Worm (Caenorhabditis elegans) whole organism, midembryonic: ENCODE data around the gene mrpl-11.

Experiments used
- T22C8.4 ChIP-seq: fragments of 200-800 bp; sonication (Bioruptor generic); IDR thresholded peaks from 2 replicates; pipeline ENCODE4 v1.3.6; 2022; ENCODE audit warnings: missing genetic modification characterization, missing compliant biosample characterization
- cog-1 ChIP-seq: sonication (generic microtip); optimal IDR thresholded peaks from 2 replicates; lab custom pipeline; 2016; ENCODE audit warnings: missing genetic modification characterization, missing compliant biosample characterization
- flt-1 ChIP-seq: fragments of 200-800 bp; sonication (Bioruptor generic); IDR thresholded peaks from 2 replicates; pipeline ENCODE4 v1.3.6; 2022; ENCODE audit warnings: missing genetic modification characterization, missing compliant biosample characterization
- klf-2 ChIP-seq: fragments of 200-800 bp; sonication (Bioruptor generic); conservative IDR thresholded peaks from 2 replicates; pipeline ENCODE4 v1.3.6; 2022; ENCODE audit warnings: missing genetic modification reagents, missing genetic modification characterization, missing compliant biosample characterization
- med-1 ChIP-seq: sonication (generic microtip); optimal IDR thresholded peaks from 2 replicates; lab custom pipeline; 2017; ENCODE audit warnings: missing genetic modification characterization, mild to moderate bottlenecking, missing compliant biosample characterization, antibody characterized with exemption, missing genetic modification reagents; ENCODE audit not compliant: insufficient read depth
- ref-1 ChIP-seq: fragments of 200-800 bp; sonication (Bioruptor generic); conservative IDR thresholded peaks from 2 replicates; pipeline ENCODE4 v1.3.6; 2022; ENCODE audit warnings: missing genetic modification reagents, missing genetic modification characterization, missing compliant biosample characterization
- ztf-23 ChIP-seq: fragments of 200-800 bp; sonication (Bioruptor generic); IDR thresholded peaks from 2 replicates; pipeline ENCODE4 v1.3.6; 2022; ENCODE audit warnings: missing genetic modification reagents, missing genetic modification characterization, missing compliant biosample characterization
- ztf-29 ChIP-seq: fragments of 200-800 bp; sonication (Bioruptor generic); IDR thresholded peaks from 2 replicates; pipeline ENCODE4 v1.3.6; 2022; ENCODE audit warnings: missing genetic modification reagents, missing genetic modification characterization, missing compliant biosample characterization

DNA sequence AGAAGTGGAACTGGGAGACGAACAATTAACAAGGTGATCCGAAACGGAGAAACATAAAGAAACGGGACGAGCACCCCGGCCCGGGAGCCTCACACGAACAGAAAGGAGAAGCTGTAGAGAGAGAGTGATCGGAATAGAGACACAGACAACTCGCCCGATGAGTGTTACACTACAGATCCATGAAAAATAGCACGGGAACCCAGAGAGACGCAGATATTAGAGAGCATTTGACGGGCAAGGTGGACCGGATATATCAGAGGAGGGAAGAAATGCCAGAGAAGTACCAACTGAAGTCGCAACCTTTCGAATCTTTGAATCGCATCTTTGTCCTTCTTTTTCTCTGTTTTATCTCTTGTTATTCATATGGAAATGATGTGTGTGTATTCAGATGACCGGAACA, 33.0 kb upstream of the mrpl-11 start, which contains the start of gene anmt-1:
- no peak for TF ChIP-seq ztf-29 (GFP tag; lab: Robert Waterston, UW)
- TF ChIP-seq flt-1 (GFP tag; lab: Robert Waterston, UW) = no peak
- no peak for TF ChIP-seq ref-1 (GFP tag; lab: Robert Waterston, UW)
- TF ChIP-seq T22C8.4 = no peak
- no peak for TF ChIP-seq klf-2 (GFP tag; lab: Robert Waterston, UW)
- TF ChIP-seq ztf-23 (GFP tag; lab: Robert Waterston, UW) = no peak
- no peak for TF ChIP-seq cog-1
- no peak for TF ChIP-seq med-1 (GFP tag; lab: Kevin White, UChicago)
